Fruit fly (Drosophila melanogaster): ENCODE data around the gene CG13116.

CG13116 gene

DNA sequence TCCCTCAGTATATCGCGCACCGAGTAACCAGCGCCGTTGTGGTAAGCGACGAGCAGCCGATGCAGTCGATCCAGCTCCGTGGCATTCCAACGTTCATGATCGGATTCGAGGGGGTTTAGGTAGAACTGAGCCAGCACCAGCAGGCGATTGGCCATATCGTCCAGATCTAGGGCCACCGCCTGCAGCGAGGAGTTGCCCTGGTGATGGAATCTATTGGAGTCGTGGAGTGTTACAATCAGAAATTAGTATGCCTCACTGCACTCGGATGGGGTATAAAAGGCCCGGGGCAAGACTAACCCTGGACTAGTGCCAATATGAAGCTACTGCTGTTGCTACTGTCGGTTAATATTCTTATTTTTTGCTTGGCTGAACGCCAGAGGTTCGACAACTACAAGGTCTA lies 37.0 kb downstream of the CG13116 start, which contains the start of gene CG4017 (continued):
- TF ChIP-seq CG10147 (GFP tag; optimal IDR thresholded peaks at IDR 0.05) (no peak), B-H1 (GFP tag; IDR thresholded peaks at IDR 0.05) (no peak)

DNA sequence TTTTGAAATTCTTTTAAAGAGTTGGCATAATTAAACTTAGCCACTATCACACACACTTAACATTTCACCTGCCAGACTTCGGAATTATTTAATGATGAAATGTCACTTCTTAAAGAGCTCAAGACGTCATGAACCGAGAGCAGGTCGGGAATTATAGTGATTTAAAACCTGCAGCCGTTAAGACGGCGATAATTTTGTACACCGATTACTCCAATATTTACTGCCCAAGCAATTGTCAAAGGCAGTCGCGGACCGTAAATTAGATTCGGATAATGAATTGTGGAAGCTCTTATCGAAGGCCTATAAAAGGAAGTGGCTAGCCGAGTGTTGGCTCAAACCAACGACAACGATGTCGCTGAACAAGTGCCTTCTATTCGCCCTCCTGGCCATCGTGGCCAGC lies 39.0 kb downstream of the CG13116 start, which contains the start of gene CG17633:
Gene CG17633 (plus strand): TSS at position 326 of the 400 bp plus-strand sequence.
- TF ChIP-seq CG12391 (tag; optimal IDR thresholded peaks at IDR 0.05) (no peak), CG32767 (GFP tag; IDR thresholded peaks at IDR 0.05) (no peak), gem (tag; optimal IDR thresholded peaks at IDR 0.05) (no peak), crc (GFP tag; optimal IDR thresholded peaks at IDR 0.05) (no peak), tx (GFP tag; optimal IDR thresholded peaks at IDR 0.05) (no peak), CG7357 (GFP tag; IDR thresholded peaks at IDR 0.05) (no peak), Aef1 (GFP tag; IDR thresholded peaks at IDR 0.05) (no peak), exex (tag; optimal IDR thresholded peaks at IDR 0.05) (peak; percentile 72), gce (GFP tag; IDR thresholded peaks at IDR 0.05) (no peak), CG34376 (GFP tag; optimal IDR thresholded peaks at IDR 0.05) (peak; percentile 12), sob (GFP tag; IDR thresholded peaks at IDR 0.05) (no peak)

- TF ChIP-seq Scr (GFP tag; IDR thresholded peaks at IDR 0.05; ENCODE audit: partially characterized antibody) (no peak), CG4360 (GFP tag; IDR thresholded peaks at IDR 0.05) (no peak), chif (GFP tag; optimal IDR thresholded peaks at IDR 0.05) (no peak), NC2α (GFP tag; optimal IDR thresholded peaks at IDR 0.05) (no peak), kah (GFP tag; optimal IDR thresholded peaks at IDR 0.05) (no peak), jumu (GFP tag; optimal IDR thresholded peaks at IDR 0.05) (no peak), Poxn (GFP tag; IDR thresholded peaks at IDR 0.05) (no peak), CG30431 (GFP tag; optimal IDR thresholded peaks at IDR 0.05) (no peak), hth (optimal IDR thresholded peaks at IDR 0.05) (no peak), CG4854 (GFP tag; optimal IDR thresholded peaks at IDR 0.05) (no peak), CG6175 (GFP tag; IDR thresholded peaks at IDR 0.05) (no peak), Bgb (GFP tag; IDR thresholded peaks at IDR 0.05; ENCODE audit: partially characterized antibody) (no peak), CG43689 (GFP tag; IDR thresholded peaks at IDR 0.05) (no peak), lmd (GFP tag; IDR thresholded peaks at IDR 0.05) (no peak), HmgD (GFP tag; optimal IDR thresholded peaks at IDR 0.05) (no peak), odd (GFP tag; optimal IDR thresholded peaks at IDR 0.05) (no peak), CG10321 (GFP tag; IDR thresholded peaks at IDR 0.05) (no peak)
Measured at dm6 chr2L:9770896-9771295, 41.2 kb downstream of the CG13116 start, which contains the start of gene ppk18. ppk18 (minus strand) TSS chr2L:9770996.

DNA sequence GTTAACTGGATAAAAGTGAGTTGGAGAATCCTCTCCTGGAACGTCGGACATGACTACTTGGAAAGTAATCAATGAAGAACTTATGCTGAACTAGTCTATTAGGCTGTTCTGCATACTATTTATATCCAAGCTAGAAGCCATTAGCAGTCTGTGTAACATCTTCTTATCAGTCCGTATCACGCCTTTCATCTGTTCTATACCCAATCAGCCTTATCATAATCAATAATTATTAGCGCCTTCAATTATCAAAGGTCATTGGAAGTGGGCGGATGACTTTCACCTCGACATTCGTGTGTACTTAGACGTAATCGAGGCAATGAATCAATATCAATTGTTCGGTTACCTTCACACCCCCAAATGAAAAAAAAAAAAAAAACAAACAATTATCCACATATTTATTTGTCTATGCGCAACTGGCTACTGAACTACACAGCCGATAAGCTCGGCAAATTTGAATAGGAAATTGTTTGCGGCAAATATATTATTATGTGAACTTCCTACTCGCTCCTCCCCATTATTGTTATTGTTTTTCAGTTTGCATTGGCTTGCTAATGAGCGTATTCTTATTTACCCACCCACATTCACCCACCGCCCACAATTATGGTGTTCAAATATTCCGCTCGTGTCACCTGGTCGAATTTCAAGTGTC lies 45.4 kb downstream of the CG13116 start, which contains the start of the genes ppk11 and ppk16:
Gene ppk11 (minus strand): TSS at position 51 of the 649 bp plus-strand sequence.
Gene ppk16 (minus strand): TSS at position 51 of the 649 bp plus-strand sequence.
- TF ChIP-seq caup (GFP tag; optimal IDR thresholded peaks at IDR 0.05; ENCODE audit: severe bottlenecking) (peak; percentile 35), Rx (GFP tag; IDR thresholded peaks at IDR 0.05) (no peak), nerfin-2 (GFP tag; IDR thresholded peaks at IDR 0.05; ENCODE audit: partially characterized antibody) (no peak), shn (GFP tag; optimal IDR thresholded peaks at IDR 0.05) (no peak), Trl (optimal IDR thresholded peaks at IDR 0.05) (no peak), Trl (GFP tag; optimal IDR thresholded peaks at IDR 0.05) (peak; percentile 12), CoRest (tag; optimal IDR thresholded peaks at IDR 0.05) (peak; percentile 1), CG2202 (tag; optimal IDR thresholded peaks at IDR 0.05) (peak; percentile 12), ken (GFP tag; IDR thresholded peaks at IDR 0.05) (no peak), lab (GFP tag; optimal IDR thresholded peaks at IDR 0.05) (peak; percentile 64), CG18599 (GFP tag; optimal IDR thresholded peaks at IDR 0.05) (peak; percentile 49), Bteb2 (GFP tag; optimal IDR thresholded peaks at IDR 0.05) (peak; percentile 14), Max (GFP tag; optimal IDR thresholded peaks at IDR 0.05) (no peak), seq (GFP tag; IDR thresholded peaks at IDR 0.05) (peak; percentile 24; the same call in 1 of the 2 replicates), CG6854 (GFP tag; optimal IDR thresholded peaks at IDR 0.05) (no peak), CG4282 (GFP tag; optimal IDR thresholded peaks at IDR 0.05) (no peak), Meics (GFP tag; optimal IDR thresholded peaks at IDR 0.05) (peak; percentile 16), pnt (GFP tag; optimal IDR thresholded peaks at IDR 0.05) (peak; percentile 15)
